Worm (Caenorhabditis elegans) whole organism, L3 larva: Measurements from ENCODE around the gene F53E4.2.
A peak's percentile ranks its signal among the peaks of the same experiment; 100 is the strongest.
"Not testable (repeated sequence)": the region's sequence is repeated elsewhere in the genome, so short reads cannot be mapped to it uniquely, and the experiment has no call there.

Source experiments
- ZK546.5 ChIP-seq: sonication (generic microtip); optimal IDR thresholded peaks from 2 replicates; lab custom pipeline; 2017; ENCODE audit warnings: missing biosample characterization, missing genetic modification characterization
- ama-1 ChIP-seq: fragments of 150-350 bp; optimal IDR thresholded peaks from 2 replicates; lab custom pipeline; 2018
- ceh-28 ChIP-seq: fragments of 150-350 bp; optimal IDR thresholded peaks from 2 replicates; lab custom pipeline; 2014; ENCODE audit warnings: missing biosample characterization, missing genetic modification reagents, missing genetic modification characterization
- ceh-9 ChIP-seq: sonication (generic microtip); optimal IDR thresholded peaks from 2 replicates; lab custom pipeline; 2018; ENCODE audit warnings: missing biosample characterization, missing genetic modification characterization
- daf-12 ChIP-seq: fragments of 150-350 bp; optimal IDR thresholded peaks from 2 replicates; lab custom pipeline; 2014; ENCODE audit warnings: missing biosample characterization, missing genetic modification reagents, missing genetic modification characterization
- egl-27 ChIP-seq: sonication (generic microtip); optimal IDR thresholded peaks from 4 replicates; lab custom pipeline; 2017; ENCODE audit warnings: missing biosample characterization, missing genetic modification reagents, missing genetic modification characterization
- egl-5 ChIP-seq: fragments of 150-350 bp; optimal IDR thresholded peaks from 2 replicates; lab custom pipeline; 2017; ENCODE audit warnings: missing biosample characterization, missing genetic modification reagents, missing genetic modification characterization, inconsistent platforms
- elt-1 ChIP-seq: fragments of 150-350 bp; optimal IDR thresholded peaks from 2 replicates; lab custom pipeline; 2014; ENCODE audit warnings: missing biosample characterization, missing genetic modification characterization
- elt-2 ChIP-seq: sonication (generic microtip); optimal IDR thresholded peaks from 2 replicates; lab custom pipeline; 2016; ENCODE audit warnings: missing genetic modification reagents, mild to moderate bottlenecking, missing genetic modification characterization, missing compliant biosample characterization
- elt-3 ChIP-seq, 3 experiments: fragments of 150-350 bp in 1 of 3; sonication (generic microtip) in 2 of 3; optimal IDR thresholded peaks; 2 replicates in 2 of 3; 4 replicates in 1 of 3; lab custom pipeline; 2014 to 2017; ENCODE audit warnings: missing biosample characterization in 3 of 3, missing genetic modification characterization in 3 of 3
- hmg-11 ChIP-seq: sonication (generic microtip); optimal IDR thresholded peaks from 2 replicates; lab custom pipeline; 2016; ENCODE audit warnings: missing genetic modification characterization, missing compliant biosample characterization
- jun-1 ChIP-seq: fragments of 150-350 bp; optimal IDR thresholded peaks from 2 replicates; lab custom pipeline; 2014; ENCODE audit warnings: missing biosample characterization, missing genetic modification reagents, missing genetic modification characterization
- mml-1 ChIP-seq: fragments of 150-350 bp; sonication (generic microtip); optimal IDR thresholded peaks from 3 replicates; lab custom pipeline; 2014; ENCODE audit warnings: missing biosample characterization, missing genetic modification characterization
- nfya-1 ChIP-seq: sonication (generic microtip); optimal IDR thresholded peaks from 2 replicates; lab custom pipeline; 2017; ENCODE audit warnings: missing genetic modification characterization, mild to moderate bottlenecking, missing compliant biosample characterization, antibody characterized with exemption, moderate library complexity; ENCODE audit not compliant: insufficient read depth
- nhr-11 ChIP-seq: fragments of 150-350 bp; optimal IDR thresholded peaks from 2 replicates; lab custom pipeline; 2014; ENCODE audit warnings: missing biosample characterization, missing genetic modification characterization
- nhr-12 ChIP-seq: fragments of 150-350 bp; optimal IDR thresholded peaks from 2 replicates; lab custom pipeline; 2014; ENCODE audit warnings: missing biosample characterization, missing genetic modification characterization
- nhr-23 ChIP-seq: fragments of 150-350 bp; optimal IDR thresholded peaks from 2 replicates; lab custom pipeline; 2014; ENCODE audit warnings: missing biosample characterization, missing genetic modification reagents, missing genetic modification characterization
- nhr-25 ChIP-seq: sonication (generic microtip); optimal IDR thresholded peaks from 2 replicates; lab custom pipeline; 2017; ENCODE audit warnings: missing biosample characterization, missing genetic modification characterization
- nhr-43 ChIP-seq: sonication (generic microtip); optimal IDR thresholded peaks from 2 replicates; lab custom pipeline; 2016; ENCODE audit warnings: mild to moderate bottlenecking, missing genetic modification characterization, missing compliant biosample characterization; ENCODE audit not compliant: poor library complexity, severe bottlenecking
- pha-4 ChIP-seq: fragments of 150-350 bp; optimal IDR thresholded peaks from 2 replicates; lab custom pipeline; 2014; ENCODE audit warnings: missing biosample characterization, missing genetic modification reagents, missing genetic modification characterization
- pqm-1 ChIP-seq: fragments of 150-350 bp; optimal IDR thresholded peaks from 2 replicates; lab custom pipeline; 2017; ENCODE audit warnings: missing biosample characterization, missing genetic modification characterization, inconsistent platforms
- snpc-4 ChIP-seq: fragments of 150-350 bp; optimal IDR thresholded peaks from 2 replicates; lab custom pipeline; 2014; ENCODE audit warnings: missing biosample characterization, missing genetic modification characterization
- tbx-2 ChIP-seq: sonication (generic microtip); optimal IDR thresholded peaks from 2 replicates; lab custom pipeline; 2016; ENCODE audit warnings: mild to moderate bottlenecking, missing genetic modification characterization, missing compliant biosample characterization
- unc-39 ChIP-seq: sonication (generic microtip); optimal IDR thresholded peaks from 4 replicates; lab custom pipeline; 2017; ENCODE audit warnings: missing biosample characterization, missing genetic modification characterization
- ztf-11 ChIP-seq: fragments of 150-350 bp; optimal IDR thresholded peaks from 2 replicates; lab custom pipeline; 2014; ENCODE audit warnings: missing biosample characterization, missing genetic modification characterization
- ztf-4 ChIP-seq: fragments of 150-350 bp; optimal IDR thresholded peaks from 2 replicates; lab custom pipeline; 2014; ENCODE audit warnings: missing biosample characterization, missing genetic modification characterization

Gene F53E4.2

ce11 chrV:15664053-15664661 is 9.9 kb downstream of the F53E4.2 start:
- TF ChIP-seq elt-1 (tag; lab: Kevin White, UChicago), result peak; percentile 94
- peak; percentile 85 for TF ChIP-seq nhr-25 (tag; lab: Kevin White, UChicago)
- peak; percentile 38 for TF ChIP-seq hmg-11
- TF ChIP-seq nhr-43 (tag; lab: Kevin White, UChicago), result peak; percentile 1
- no peak for TF ChIP-seq elt-3 (tag; optimal IDR thresholded peaks at IDR 0.05; lab: Kevin White, UChicago)
- TF ChIP-seq unc-39 (tag; lab: Kevin White, UChicago), result no peak
- TF ChIP-seq nfya-1, result peak; percentile 56
- peak; percentile 17 for TF ChIP-seq nhr-23 (tag; lab: Kevin White, UChicago)
- TF ChIP-seq mml-1 (tag; lab: Kevin White, UChicago), result no peak
- TF ChIP-seq ama-1 (lab: Kevin White, UChicago), result peak; percentile 29
- peak; percentile 50 for TF ChIP-seq elt-2
- peak; percentile 72 for TF ChIP-seq pha-4 (tag; lab: Kevin White, UChicago)

DNA sequence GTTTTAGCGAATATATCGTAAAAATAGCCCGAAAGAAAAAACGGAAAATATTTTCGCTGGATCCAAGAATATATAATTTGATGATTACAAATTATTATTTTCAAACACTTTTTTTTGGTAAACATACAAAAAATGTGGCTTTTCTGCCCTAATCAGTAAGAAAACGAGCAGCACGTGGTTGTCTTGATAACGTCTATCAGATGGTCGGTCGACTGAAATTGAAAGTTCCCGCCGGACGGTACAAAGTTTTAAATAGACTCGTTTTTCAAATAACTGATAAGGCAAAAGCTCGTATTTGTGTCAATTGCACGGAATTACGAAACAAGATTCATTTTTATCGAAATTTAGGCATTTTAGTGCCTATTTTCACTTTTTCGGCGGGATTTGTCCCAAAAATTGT is 12.5 kb downstream of the F53E4.2 start:
- TF ChIP-seq snpc-4 (tag; lab: Kevin White, UChicago), result no peak
- TF ChIP-seq jun-1, result peak; percentile 64
- peak; percentile 99 for TF ChIP-seq elt-2
- TF ChIP-seq pha-4 (tag; lab: Kevin White, UChicago), result peak; percentile 79
- no peak for TF ChIP-seq ama-1 (lab: Kevin White, UChicago)
- TF ChIP-seq pqm-1, result peak; percentile 98

DNA sequence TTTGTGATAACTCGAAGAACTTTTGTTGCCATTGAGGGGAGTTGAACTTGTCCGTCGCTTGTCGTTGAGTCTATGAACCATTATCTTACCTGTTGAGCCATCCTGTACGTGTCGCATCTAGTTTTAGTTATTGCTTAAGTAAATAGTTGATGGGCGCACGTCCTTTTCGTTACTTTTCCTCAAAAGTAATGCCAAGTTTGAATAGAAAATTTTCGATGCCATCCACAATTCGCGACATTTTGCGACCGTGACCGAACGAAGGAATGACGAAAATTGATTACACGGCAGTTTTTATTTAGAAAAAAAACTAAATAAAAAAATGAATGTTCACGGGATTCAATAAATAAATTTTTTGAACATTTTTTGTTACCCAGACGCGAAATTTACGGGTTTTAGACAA is 14.0 kb downstream of the F53E4.2 start, which contains the start of gene F53E4.1:
TSS of gene F53E4.1 (minus strand) at position 101 of the 400 bp plus-strand sequence.
- not testable (repeated sequence) for TF ChIP-seq unc-39, nhr-11, egl-27 (tag; lab: Kevin White, UChicago)

DNA sequence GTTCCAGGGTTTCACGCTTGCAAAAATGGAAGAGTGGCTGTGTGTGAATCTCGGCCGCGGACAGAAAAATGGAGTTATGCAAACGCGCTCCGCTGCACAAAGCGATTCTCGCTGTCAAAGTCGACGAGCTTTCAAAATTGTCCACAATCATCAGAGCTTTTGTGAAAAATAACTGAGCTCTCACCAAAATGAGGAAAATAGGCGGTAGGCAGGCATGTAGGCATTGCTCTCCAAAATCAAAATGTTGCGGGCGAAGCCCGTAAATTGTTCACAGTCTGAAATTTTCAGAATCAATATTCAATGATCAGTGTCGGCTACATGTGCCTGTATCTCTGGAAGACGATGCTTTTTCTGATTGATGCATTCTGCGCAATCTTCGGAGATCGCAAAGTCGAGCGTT is 14.6 kb downstream of the F53E4.2 start, which contains the start of gene K06B4.4:
TSS of gene K06B4.4 (plus strand) at position 301 of the 400 bp plus-strand sequence.
- TF ChIP-seq pha-4 (tag; lab: Kevin White, UChicago) (no peak), ztf-11 (tag; lab: Kevin White, UChicago) (no peak)
- TF ChIP-seq, all 47 proteins: peak for 0

DNA sequence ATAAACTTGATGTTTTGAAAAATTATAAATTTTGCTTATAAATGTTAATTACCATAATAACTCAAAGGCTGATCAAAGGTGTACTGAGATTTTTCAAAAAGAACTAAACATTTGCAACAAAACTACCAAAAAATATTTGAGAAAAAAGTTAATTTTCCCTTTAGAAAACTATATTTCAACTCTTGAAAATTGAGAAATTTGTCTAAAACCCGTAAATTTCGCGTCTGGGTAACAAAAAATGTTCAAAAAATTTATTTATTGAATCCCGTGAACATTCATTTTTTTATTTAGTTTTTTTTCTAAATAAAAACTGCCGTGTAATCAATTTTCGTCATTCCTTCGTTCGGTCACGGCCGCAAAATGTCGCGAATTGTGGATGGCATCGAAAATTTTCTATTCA is 15.9 kb downstream of the F53E4.2 start, which contains the start of gene K06B4.15:
TSS of gene K06B4.15 (plus strand) at position 301 of the 400 bp plus-strand sequence.
- TF ChIP-seq nhr-12 (tag; lab: Kevin White, UChicago); nfya-1; ZK546.5 (tag; lab: Kevin White, UChicago): not testable (repeated sequence)
- TF ChIP-seq, all 47 proteins: peak for 0; not testable (repeated sequence) for 47

DNA sequence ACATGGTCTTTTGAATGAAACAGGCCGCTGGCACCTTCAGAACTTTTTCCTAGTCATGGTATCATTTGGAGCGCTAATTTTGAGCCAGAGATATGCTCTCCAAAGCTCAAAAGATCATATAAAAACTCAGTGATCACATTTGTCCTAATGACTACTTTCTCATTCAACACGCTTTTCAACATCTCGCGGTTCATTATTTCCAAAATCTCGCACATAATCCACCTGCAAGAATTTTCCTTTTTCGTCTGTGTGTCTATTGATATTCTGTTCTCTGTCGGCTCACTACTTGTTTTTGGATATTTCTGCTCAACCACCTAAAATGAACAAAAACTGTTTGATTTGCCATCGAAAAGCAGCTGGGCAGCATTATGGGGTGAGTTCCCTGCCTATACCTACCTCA is 19.5 kb downstream of the F53E4.2 start, which contains the start of gene nhr-51:
TSS of gene nhr-51 (plus strand) at position 301 of the 400 bp plus-strand sequence.
- no peak for TF ChIP-seq nhr-43 (tag; lab: Kevin White, UChicago)
- TF ChIP-seq egl-27 (tag; lab: Kevin White, UChicago), result no peak
- no peak for TF ChIP-seq unc-39 (tag; lab: Kevin White, UChicago)
- TF ChIP-seq ztf-4, result no peak
- no peak for TF ChIP-seq elt-2
- TF ChIP-seq ceh-9 (tag; lab: Kevin White, UChicago), result no peak
- TF ChIP-seq ceh-28 (tag; lab: Kevin White, UChicago), result no peak
- TF ChIP-seq snpc-4 (tag; lab: Kevin White, UChicago), result no peak
- TF ChIP-seq elt-1 (tag; lab: Kevin White, UChicago), result no peak
- TF ChIP-seq tbx-2 (tag; lab: Kevin White, UChicago), result no peak
- TF ChIP-seq egl-5, result no peak
- TF ChIP-seq nhr-11 (tag; lab: Kevin White, UChicago), result no peak

ce11 chrV:15674899-15675298 is 20.7 kb downstream of the F53E4.2 start:
- no peak for TF ChIP-seq daf-12 (tag; lab: Kevin White, UChicago)
- TF ChIP-seq ceh-28 (tag; lab: Kevin White, UChicago), result no peak
- TF ChIP-seq tbx-2 (tag; lab: Kevin White, UChicago), result no peak
